Fruit fly (Drosophila melanogaster) whole organism, embryonic: ENCODE data around the gene Lgr1.

Source experiments
- Atf-2 ChIP-seq: fragments of 200-800 bp; sonication (Bioruptor generic); optimal IDR thresholded peaks from 2 replicates; lab custom pipeline; 2016; ENCODE audit warnings: missing biosample characterization, missing genetic modification characterization
- Awh ChIP-seq: fragments of 200-800 bp; sonication (Bioruptor generic); IDR thresholded peaks from 2 replicates; pipeline ENCODE4, ENCODE4 v1.3.6; 2022; ENCODE audit warnings: missing biosample characterization, missing genetic modification characterization
- Bteb2 ChIP-seq: fragments of 200-800 bp; sonication (Bioruptor generic); optimal IDR thresholded peaks from 2 replicates; lab custom pipeline; 2016; ENCODE audit warnings: missing biosample characterization, missing genetic modification characterization
- C15 ChIP-seq: fragments of 200-800 bp; sonication (Bioruptor generic); IDR thresholded peaks from 3 replicates; pipeline ENCODE4 v1.3.6; 2022; ENCODE audit warnings: missing biosample characterization, missing genetic modification characterization
- CG11247 ChIP-seq: fragments of 200-800 bp; sonication (Bioruptor generic); IDR thresholded peaks from 2 replicates; pipeline ENCODE4 v1.3.6; 2022; ENCODE audit warnings: missing biosample characterization, missing genetic modification characterization
- CG11723 ChIP-seq: fragments of 200-800 bp; sonication (Bioruptor generic); optimal IDR thresholded peaks from 2 replicates; lab custom pipeline; 2017; ENCODE audit warnings: missing biosample characterization, mild to moderate bottlenecking, missing genetic modification characterization
- CG1233 ChIP-seq: fragments of 200-800 bp; sonication (Bioruptor generic); optimal IDR thresholded peaks from 4 replicates; lab custom pipeline; 2018; ENCODE audit warnings: missing biosample characterization, mild to moderate bottlenecking, missing genetic modification characterization
- CG13296 ChIP-seq: fragments of 200-800 bp; sonication (Bioruptor generic); optimal IDR thresholded peaks from 3 replicates; lab custom pipeline; 2018; ENCODE audit warnings: missing biosample characterization, mild to moderate bottlenecking, missing genetic modification characterization
- CG13424 ChIP-seq: fragments of 200-800 bp; sonication (Bioruptor generic); optimal IDR thresholded peaks from 2 replicates; lab custom pipeline; 2019; ENCODE audit warnings: missing biosample characterization, mild to moderate bottlenecking, missing genetic modification characterization, moderate library complexity
- CG14667 ChIP-seq: fragments of 200-800 bp; sonication (Bioruptor generic); IDR thresholded peaks from 2 replicates; pipeline ENCODE4 v1.3.6; 2022; ENCODE audit warnings: missing biosample characterization, missing genetic modification characterization
- CG1602 ChIP-seq: fragments of 200-800 bp; sonication (Bioruptor generic); optimal IDR thresholded peaks from 3 replicates; lab custom pipeline; 2016; ENCODE audit warnings: missing biosample characterization, missing genetic modification characterization
- CG16863 ChIP-seq: fragments of 200-800 bp; sonication (Bioruptor generic); optimal IDR thresholded peaks from 3 replicates; lab custom pipeline; 2016; ENCODE audit warnings: missing biosample characterization, missing genetic modification characterization
- CG1832 ChIP-seq: fragments of 200-800 bp; sonication (Bioruptor generic); optimal IDR thresholded peaks from 2 replicates; lab custom pipeline; 2017; ENCODE audit warnings: missing biosample characterization, mild to moderate bottlenecking, missing genetic modification characterization, inconsistent platforms
- CG2678 ChIP-seq: fragments of 200-800 bp; sonication (Bioruptor generic); optimal IDR thresholded peaks from 3 replicates; lab custom pipeline; 2019; ENCODE audit warnings: missing biosample characterization, mild to moderate bottlenecking, missing genetic modification characterization, moderate library complexity
- CG30431 ChIP-seq: fragments of 200-800 bp; sonication (Bioruptor generic); optimal IDR thresholded peaks from 2 replicates; lab custom pipeline; 2017; ENCODE audit warnings: missing biosample characterization, missing genetic modification characterization
- CG31365 ChIP-seq: fragments of 200-800 bp; sonication (Bioruptor generic); optimal IDR thresholded peaks from 2 replicates; lab custom pipeline; 2018; ENCODE audit warnings: missing biosample characterization, mild to moderate bottlenecking, missing genetic modification characterization
- CG31388 ChIP-seq: fragments of 200-800 bp; sonication (Bioruptor generic); optimal IDR thresholded peaks from 2 replicates; lab custom pipeline; 2016; ENCODE audit warnings: missing biosample characterization, missing genetic modification characterization
- CG3407 ChIP-seq: fragments of 200-800 bp; sonication (Bioruptor generic); optimal IDR thresholded peaks from 2 replicates; lab custom pipeline; 2018; ENCODE audit warnings: missing biosample characterization, mild to moderate bottlenecking, missing genetic modification characterization
- CG6683 ChIP-seq: fragments of 200-800 bp; sonication (Bioruptor generic); optimal IDR thresholded peaks from 2 replicates; lab custom pipeline; 2017; ENCODE audit warnings: missing biosample characterization, mild to moderate bottlenecking, missing genetic modification characterization, missing genetic modification reagents
- CG6791 ChIP-seq: fragments of 200-800 bp; sonication (Bioruptor generic); IDR thresholded peaks from 3 replicates; pipeline ENCODE4 v1.3.6; 2022; ENCODE audit warnings: missing biosample characterization, missing genetic modification characterization; ENCODE audit not compliant: partially characterized antibody
- CG7357 ChIP-seq: fragments of 200-800 bp; sonication (Bioruptor generic); IDR thresholded peaks from 3 replicates; pipeline ENCODE4 v1.3.6; 2022; ENCODE audit warnings: missing biosample characterization, missing genetic modification characterization
- Camta ChIP-seq: fragments of 200-800 bp; sonication (Bioruptor generic); optimal IDR thresholded peaks from 2 replicates; lab custom pipeline; 2016; ENCODE audit warnings: missing biosample characterization, missing genetic modification characterization
- D ChIP-seq, 2 experiments: fragments of 200-800 bp in 1 of 2; fragments of >200 bp in 1 of 2; sonication (Bioruptor generic) in 1 of 2; optimal IDR thresholded peaks; 2 replicates in 1 of 2; 3 replicates in 1 of 2; lab custom pipeline; 2017; ENCODE audit warnings: mild to moderate bottlenecking in 1 of 2, missing biosample characterization in 1 of 2, missing genetic modification characterization in 1 of 2, missing genetic modification reagents in 1 of 2
- Fer2 ChIP-seq: fragments of 200-800 bp; sonication (Bioruptor generic); optimal IDR thresholded peaks from 2 replicates; lab custom pipeline; 2018; ENCODE audit warnings: missing biosample characterization, mild to moderate bottlenecking, missing genetic modification characterization, moderate library complexity
- HHEX ChIP-seq: fragments of 200-800 bp; sonication (Bioruptor generic); optimal IDR thresholded peaks from 3 replicates; lab custom pipeline; 2017; ENCODE audit warnings: missing biosample characterization, mild to moderate bottlenecking, missing genetic modification characterization, missing genetic modification reagents
- Jarid2 ChIP-seq: fragments of 200-800 bp; sonication (Bioruptor generic); optimal IDR thresholded peaks from 3 replicates; lab custom pipeline; 2017; ENCODE audit warnings: mild to moderate bottlenecking, missing biosample characterization, missing genetic modification reagents, missing genetic modification characterization
- Lhr ChIP-seq: fragments of 200-800 bp; sonication (Bioruptor generic); optimal IDR thresholded peaks from 3 replicates; lab custom pipeline; 2017; ENCODE audit warnings: mild to moderate bottlenecking, missing biosample characterization, missing genetic modification reagents, missing genetic modification characterization
- Neu2 ChIP-seq: fragments of 200-800 bp; sonication (Bioruptor generic); optimal IDR thresholded peaks from 3 replicates; lab custom pipeline; 2016; ENCODE audit warnings: missing biosample characterization, missing genetic modification characterization, borderline replicate concordance
- PHDP ChIP-seq: fragments of 200-800 bp; sonication (Bioruptor generic); optimal IDR thresholded peaks from 3 replicates; lab custom pipeline; 2018; ENCODE audit warnings: missing biosample characterization, mild to moderate bottlenecking, missing genetic modification characterization, moderate library complexity
- Side ChIP-seq: fragments of 200-800 bp; sonication (Bioruptor generic); optimal IDR thresholded peaks from 2 replicates; lab custom pipeline; 2016; ENCODE audit warnings: missing biosample characterization, missing genetic modification characterization
- YL-1 ChIP-seq: fragments of 200-800 bp; sonication (Bioruptor generic); optimal IDR thresholded peaks from 3 replicates; lab custom pipeline; 2017; ENCODE audit warnings: missing biosample characterization, mild to moderate bottlenecking, missing genetic modification characterization
- aop ChIP-seq: fragments of 200-800 bp; sonication (Bioruptor generic); IDR thresholded peaks from 2 replicates; pipeline ENCODE4 v1.3.6; 2022; ENCODE audit warnings: missing biosample characterization, missing genetic modification characterization
- ase ChIP-seq: fragments of 200-800 bp; sonication (Bioruptor generic); IDR thresholded peaks from 3 replicates; pipeline ENCODE4 v1.3.6; 2022; ENCODE audit warnings: missing biosample characterization, missing genetic modification characterization
- croc ChIP-seq: fragments of 200-800 bp; sonication (Bioruptor generic); conservative IDR thresholded peaks from 3 replicates; pipeline ENCODE4 v1.3.6; 2022; ENCODE audit warnings: missing biosample characterization, missing genetic modification characterization
- esg ChIP-seq: fragments of 200-800 bp; sonication (Bioruptor generic); conservative IDR thresholded peaks from 2 replicates; pipeline ENCODE4 v1.3.6; 2022; ENCODE audit warnings: missing biosample characterization, missing genetic modification characterization
- ftz-f1 ChIP-seq: fragments of 200-800 bp; sonication (Bioruptor generic); optimal IDR thresholded peaks from 2 replicates; lab custom pipeline; 2016; ENCODE audit warnings: missing biosample characterization, missing genetic modification characterization
- gcm2 ChIP-seq: fragments of 200-800 bp; sonication (Bioruptor generic); optimal IDR thresholded peaks from 2 replicates; lab custom pipeline; 2016; ENCODE audit warnings: missing biosample characterization, missing genetic modification characterization
- her ChIP-seq: fragments of 200-800 bp; sonication (Bioruptor generic); optimal IDR thresholded peaks from 2 replicates; lab custom pipeline; 2016; ENCODE audit warnings: missing biosample characterization, missing genetic modification characterization
- klu ChIP-seq: fragments of 200-800 bp; sonication (Bioruptor generic); IDR thresholded peaks from 2 replicates; pipeline ENCODE4 v1.3.6; 2022; ENCODE audit warnings: missing biosample characterization, missing genetic modification characterization
- lmd ChIP-seq: fragments of 200-800 bp; sonication (Bioruptor generic); IDR thresholded peaks from 2 replicates; pipeline ENCODE4 v1.3.6; 2022; ENCODE audit warnings: missing biosample characterization, missing genetic modification characterization
- lola ChIP-seq, 3 experiments: fragments of >200 bp in 2 of 3; fragments of 200-800 bp in 1 of 3; sonication (Bioruptor generic) in 1 of 3; optimal IDR thresholded peaks; 2 replicates each; lab custom pipeline; 2017 to 2019; ENCODE audit warnings: missing biosample characterization in 3 of 3, missing genetic modification characterization in 3 of 3, mild to moderate bottlenecking in 1 of 3, moderate library complexity in 1 of 3
- org-1 ChIP-seq: fragments of 200-800 bp; sonication (Bioruptor generic); optimal IDR thresholded peaks from 2 replicates; lab custom pipeline; 2017; ENCODE audit warnings: missing biosample characterization, missing genetic modification characterization
- peb ChIP-seq: fragments of 200-800 bp; sonication (Bioruptor generic); IDR thresholded peaks from 2 replicates; pipeline ENCODE4 v1.3.6; 2022; ENCODE audit warnings: missing biosample characterization, missing genetic modification characterization
- shn ChIP-seq: fragments of 200-800 bp; sonication (Bioruptor generic); optimal IDR thresholded peaks from 3 replicates; lab custom pipeline; 2016; ENCODE audit warnings: missing biosample characterization, missing genetic modification characterization
- sim ChIP-seq: fragments of 200-800 bp; sonication (Bioruptor generic); IDR thresholded peaks from 2 replicates; pipeline ENCODE4 v1.3.6; 2022; ENCODE audit warnings: missing biosample characterization, missing genetic modification characterization
- slp2 ChIP-seq: fragments of 200-800 bp; sonication (Bioruptor generic); optimal IDR thresholded peaks from 2 replicates; lab custom pipeline; 2016; ENCODE audit warnings: missing biosample characterization, missing genetic modification characterization
- ssp ChIP-seq: fragments of 200-800 bp; sonication (Bioruptor generic); IDR thresholded peaks from 2 replicates; pipeline ENCODE4 v1.3.6; 2022; ENCODE audit warnings: missing biosample characterization, missing genetic modification characterization
- unc-4 ChIP-seq: fragments of 200-800 bp; sonication (Bioruptor generic); IDR thresholded peaks from 2 replicates; pipeline ENCODE4 v1.3.6; 2022; ENCODE audit warnings: missing biosample characterization, missing genetic modification characterization; ENCODE audit not compliant: partially characterized antibody

Gene Lgr1

dm6 chr3R:17703691-17704537 lies 21.7 kb upstream of the Lgr1 start (continued):
- TF ChIP-seq C15 (peak; percentile 97), Jarid2 (peak; percentile 93), Fer2 (tag; lab: Kevin White, UChicago) (peak; percentile 87), lmd (GFP tag; lab: Robert Waterston, UW) (peak; percentile 99), Bteb2 (GFP tag; lab: Kevin White, UChicago) (peak; percentile 99), CG16863 (peak; percentile 99), Awh (GFP tag; lab: Robert Waterston, UW) (peak; percentile 99), Neu2 (GFP tag; lab: Kevin White, UChicago) (peak; percentile 90), aop (GFP tag; lab: Robert Waterston, UW) (peak; percentile 93), CG11723 (GFP tag; lab: Kevin White, UChicago) (peak; percentile 99), CG6791 (GFP tag; lab: Robert Waterston, UW) (no peak), slp2 (peak; percentile 99), CG1602 (GFP tag; lab: Kevin White, UChicago) (peak; percentile 99), CG14667 (peak; percentile 99), CG3407 (GFP tag; lab: Kevin White, UChicago) (peak; percentile 97), CG2678 (tag; lab: Kevin White, UChicago) (peak; percentile 99), peb (GFP tag; lab: Robert Waterston, UW) (peak; percentile 99), CG30431 (peak; percentile 99), sim (GFP tag; lab: Robert Waterston, UW) (peak; percentile 99), YL-1 (peak; percentile 98), HHEX (GFP tag; lab: Kevin White, UChicago) (peak; percentile 99), ase (peak; percentile 99), CG1832 (GFP tag; lab: Kevin White, UChicago) (no peak), CG31388 (GFP tag; lab: Kevin White, UChicago) (peak; percentile 97), esg (GFP tag; lab: Robert Waterston, UW) (peak; percentile 99), CG11247 (GFP tag; lab: Robert Waterston, UW) (peak; percentile 98), her (GFP tag; lab: Kevin White, UChicago) (peak; percentile 98), ssp (GFP tag; lab: Robert Waterston, UW) (peak; percentile 94), unc-4 (GFP tag; lab: Robert Waterston, UW) (no peak), PHDP (tag; lab: Kevin White, UChicago) (peak; percentile 99), org-1 (GFP tag; lab: Kevin White, UChicago) (peak; percentile 99), Lhr (GFP tag; lab: Kevin White, UChicago) (peak; percentile 97), CG1233 (GFP tag; lab: Kevin White, UChicago) (peak; percentile 98), CG31365 (tag; lab: Kevin White, UChicago) (peak; percentile 92), CG13424 (tag; lab: Kevin White, UChicago) (peak; percentile 97), Atf-2 (peak; percentile 99), CG6683 (GFP tag; lab: Kevin White, UChicago) (peak; percentile 96), Camta (peak; percentile 99), ftz-f1 (GFP tag; lab: Kevin White, UChicago) (peak; percentile 87), lola (GFP tag; optimal IDR thresholded peaks at IDR 0.05; lab: Kevin White, UChicago) (peak in 1 of 3 experiments; percentile 97), Side (peak; percentile 99), klu (GFP tag; lab: Robert Waterston, UW) (peak; percentile 97), D (optimal IDR thresholded peaks at IDR 0.05; lab: Kevin White, UChicago) (no peak), D (GFP tag; optimal IDR thresholded peaks at IDR 0.05; lab: Kevin White, UChicago) (peak; percentile 99), CG13296 (GFP tag; lab: Kevin White, UChicago) (peak; percentile 96), CG7357 (GFP tag; lab: Robert Waterston, UW) (peak; percentile 96), croc (GFP tag; lab: Robert Waterston, UW) (peak; percentile 97), gcm2 (peak; percentile 99), shn (GFP tag; lab: Kevin White, UChicago) (peak; percentile 99)
